Worm (Caenorhabditis elegans): Measurements from ENCODE around the gene str-99.

str-99 gene

ce11 chrV:16163719-16164118 lies 5.4 kb upstream of the str-99 start, which contains the start of gene F10A3.12:
F10A3.12 (plus strand) TSS chrV:16164019.
- TF ChIP-seq klf-2 (GFP tag; conservative IDR thresholded peaks at IDR 0.05), result no peak
- TF ChIP-seq T22C8.4 (GFP tag; IDR thresholded peaks at IDR 0.05), result no peak
- no peak for TF ChIP-seq cog-1 (tag; optimal IDR thresholded peaks at IDR 0.05)
- no peak for TF ChIP-seq ztf-23 (GFP tag; IDR thresholded peaks at IDR 0.05)
- TF ChIP-seq ztf-29 (GFP tag; IDR thresholded peaks at IDR 0.05), result no peak
- TF ChIP-seq tab-1 (GFP tag; IDR thresholded peaks at IDR 0.05), result no peak
- TF ChIP-seq ref-1 (GFP tag; conservative IDR thresholded peaks at IDR 0.05), result no peak

- no peak for TF ChIP-seq cog-1 (tag; optimal IDR thresholded peaks at IDR 0.05)
- TF ChIP-seq tab-1 (GFP tag; IDR thresholded peaks at IDR 0.05), result no peak
- no peak for TF ChIP-seq ztf-23 (GFP tag; IDR thresholded peaks at IDR 0.05)
- no peak for TF ChIP-seq ref-1 (GFP tag; conservative IDR thresholded peaks at IDR 0.05)
- TF ChIP-seq klf-2 (GFP tag; conservative IDR thresholded peaks at IDR 0.05), result no peak
- TF ChIP-seq T22C8.4 (GFP tag; IDR thresholded peaks at IDR 0.05), result no peak
- no peak for TF ChIP-seq med-1 (GFP tag; optimal IDR thresholded peaks at IDR 0.05; ENCODE audit: insufficient read depth)
- no peak for TF ChIP-seq flt-1 (GFP tag; IDR thresholded peaks at IDR 0.05)
- TF ChIP-seq ztf-29 (GFP tag; IDR thresholded peaks at IDR 0.05), result no peak
Observed at ce11 chrV:16162124-16162735, 3.9 kb upstream of the str-99 start, which contains the start of the genes str-109 and F10A3.11. str-109 (minus strand) TSS chrV:16162224. F10A3.11 (plus strand) TSS chrV:16162685.

ce11 chrV:16160087-16160486 lies 1.8 kb upstream of the str-99 start:
- TF ChIP-seq cog-1 (tag; optimal IDR thresholded peaks at IDR 0.05) (no peak), med-1 (GFP tag; optimal IDR thresholded peaks at IDR 0.05; ENCODE audit: insufficient read depth) (no peak), T22C8.4 (GFP tag; IDR thresholded peaks at IDR 0.05) (no peak), ref-1 (GFP tag; conservative IDR thresholded peaks at IDR 0.05) (no peak), ztf-23 (GFP tag; IDR thresholded peaks at IDR 0.05) (no peak), tab-1 (GFP tag; IDR thresholded peaks at IDR 0.05) (no peak), klf-2 (GFP tag; conservative IDR thresholded peaks at IDR 0.05) (no peak), flt-1 (GFP tag; IDR thresholded peaks at IDR 0.05) (no peak), ztf-29 (GFP tag; IDR thresholded peaks at IDR 0.05) (no peak)

ce11 chrV:16159594-16159993 lies 1.3 kb upstream of the str-99 start, which contains the start of gene F10A3.17:
F10A3.17 (minus strand) TSS chrV:16159694.
- TF ChIP-seq klf-2 (GFP tag; conservative IDR thresholded peaks at IDR 0.05), result no peak
- TF ChIP-seq tab-1 (GFP tag; IDR thresholded peaks at IDR 0.05), result no peak
- no peak for TF ChIP-seq T22C8.4 (GFP tag; IDR thresholded peaks at IDR 0.05)
- TF ChIP-seq cog-1 (tag; optimal IDR thresholded peaks at IDR 0.05), result no peak
- no peak for TF ChIP-seq ztf-29 (GFP tag; IDR thresholded peaks at IDR 0.05)
- no peak for TF ChIP-seq ref-1 (GFP tag; conservative IDR thresholded peaks at IDR 0.05)
- no peak for TF ChIP-seq flt-1 (GFP tag; IDR thresholded peaks at IDR 0.05)
- TF ChIP-seq med-1 (GFP tag; optimal IDR thresholded peaks at IDR 0.05; ENCODE audit: insufficient read depth), result no peak
- TF ChIP-seq ztf-23 (GFP tag; IDR thresholded peaks at IDR 0.05), result no peak

- TF ChIP-seq flt-1 (GFP tag; IDR thresholded peaks at IDR 0.05), result no peak
- no peak for TF ChIP-seq T22C8.4 (GFP tag; IDR thresholded peaks at IDR 0.05)
- no peak for TF ChIP-seq ztf-29 (GFP tag; IDR thresholded peaks at IDR 0.05)
- no peak for TF ChIP-seq klf-2 (GFP tag; conservative IDR thresholded peaks at IDR 0.05)
Observed at ce11 chrV:16155111-16155510, 3.2 kb downstream of the str-99 start, which contains the start of gene str-97. str-97 (minus strand) TSS chrV:16155211.

ce11 chrV:16153375-16153774 lies 4.9 kb downstream of the str-99 start, which contains the start of gene str-254:
str-254 (minus strand) TSS chrV:16153475.
- TF ChIP-seq tab-1 (GFP tag; IDR thresholded peaks at IDR 0.05) (no peak), ztf-23 (GFP tag; IDR thresholded peaks at IDR 0.05) (no peak), ref-1 (GFP tag; conservative IDR thresholded peaks at IDR 0.05) (no peak), cog-1 (tag; optimal IDR thresholded peaks at IDR 0.05) (no peak)

ce11 chrV:16148805-16149204 lies 9.5 kb downstream of the str-99 start, which contains the start of gene F10A3.4:
F10A3.4 (plus strand) TSS chrV:16149105.
- TF ChIP-seq T22C8.4 (GFP tag; IDR thresholded peaks at IDR 0.05), result no peak
- TF ChIP-seq med-1 (GFP tag; optimal IDR thresholded peaks at IDR 0.05; ENCODE audit: insufficient read depth), result no peak
- no peak for TF ChIP-seq ztf-29 (GFP tag; IDR thresholded peaks at IDR 0.05)
- no peak for TF ChIP-seq ref-1 (GFP tag; conservative IDR thresholded peaks at IDR 0.05)
- no peak for TF ChIP-seq flt-1 (GFP tag; IDR thresholded peaks at IDR 0.05)
- no peak for TF ChIP-seq klf-2 (GFP tag; conservative IDR thresholded peaks at IDR 0.05)
- TF ChIP-seq ztf-23 (GFP tag; IDR thresholded peaks at IDR 0.05), result no peak
- TF ChIP-seq cog-1 (tag; optimal IDR thresholded peaks at IDR 0.05), result no peak
- TF ChIP-seq tab-1 (GFP tag; IDR thresholded peaks at IDR 0.05), result no peak

ce11 chrV:16145009-16145408 lies 13.3 kb downstream of the str-99 start:
- no peak for TF ChIP-seq T22C8.4 (GFP tag; IDR thresholded peaks at IDR 0.05)
- no peak for TF ChIP-seq ztf-29 (GFP tag; IDR thresholded peaks at IDR 0.05)
- TF ChIP-seq med-1 (GFP tag; optimal IDR thresholded peaks at IDR 0.05; ENCODE audit: insufficient read depth), result no peak
- no peak for TF ChIP-seq cog-1 (tag; optimal IDR thresholded peaks at IDR 0.05)
- TF ChIP-seq flt-1 (GFP tag; IDR thresholded peaks at IDR 0.05), result no peak
- TF ChIP-seq klf-2 (GFP tag; conservative IDR thresholded peaks at IDR 0.05), result no peak
- TF ChIP-seq ztf-23 (GFP tag; IDR thresholded peaks at IDR 0.05), result no peak
- no peak for TF ChIP-seq tab-1 (GFP tag; IDR thresholded peaks at IDR 0.05)
- TF ChIP-seq ref-1 (GFP tag; conservative IDR thresholded peaks at IDR 0.05), result no peak

ce11 chrV:16143066-16143581 lies 15.2 kb downstream of the str-99 start, which contains the start of gene fbxa-88:
fbxa-88 (minus strand) TSS chrV:16143116.
- no peak for TF ChIP-seq tab-1 (GFP tag; IDR thresholded peaks at IDR 0.05)
- TF ChIP-seq ztf-23 (GFP tag; IDR thresholded peaks at IDR 0.05), result no peak
- TF ChIP-seq ztf-29 (GFP tag; IDR thresholded peaks at IDR 0.05), result no peak
- TF ChIP-seq flt-1 (GFP tag; IDR thresholded peaks at IDR 0.05), result no peak
- no peak for TF ChIP-seq cog-1 (tag; optimal IDR thresholded peaks at IDR 0.05)
- no peak for TF ChIP-seq ref-1 (GFP tag; conservative IDR thresholded peaks at IDR 0.05)
- TF ChIP-seq T22C8.4 (GFP tag; IDR thresholded peaks at IDR 0.05), result no peak
- TF ChIP-seq med-1 (GFP tag; optimal IDR thresholded peaks at IDR 0.05; ENCODE audit: insufficient read depth), result no peak
- TF ChIP-seq klf-2 (GFP tag; conservative IDR thresholded peaks at IDR 0.05), result no peak

Data from whole organism, midembryonic.